Worm (Caenorhabditis elegans) whole organism, mixed stage, embryonic: ENCODE measurements around the gene T05E12.8.

Source experiments
- blmp-1 ChIP-seq: fragments of 150-350 bp; optimal IDR thresholded peaks from 2 replicates; lab custom pipeline; 2014; ENCODE audit warnings: missing biosample characterization, missing genetic modification characterization
- elt-1 ChIP-seq: sonication (generic microtip); optimal IDR thresholded peaks from 2 replicates; lab custom pipeline; 2017; ENCODE audit warnings: missing genetic modification characterization, mild to moderate bottlenecking, missing compliant biosample characterization, antibody characterized with exemption, moderate library complexity, borderline replicate concordance; ENCODE audit not compliant: insufficient read depth
- pha-4 ChIP-seq: fragments of 150-350 bp; optimal IDR thresholded peaks from 2 replicates; lab custom pipeline; 2018; ENCODE audit warnings: missing biosample characterization, missing genetic modification reagents, missing genetic modification characterization
- unc-120 ChIP-seq: sonication (generic microtip); optimal IDR thresholded peaks from 2 replicates; lab custom pipeline; 2017; ENCODE audit warnings: missing genetic modification characterization, missing compliant biosample characterization; ENCODE audit not compliant: poor library complexity, severe bottlenecking

- TF ChIP-seq unc-120 (tag; lab: Kevin White, UChicago) (no peak), blmp-1 (no peak), elt-1 (tag; lab: Kevin White, UChicago) (no peak), pha-4 (tag; lab: Kevin White, UChicago) (no peak)
Observed at ce11 chrV:17061585-17061984, 7.4 kb upstream of the T05E12.8 start, which contains the start of gene F28B1.9.
